Worm (Caenorhabditis elegans) whole organism, midembryonic: Measurements from ENCODE around the gene nlp-27.

Experiments
- cog-1 ChIP-seq: sonication (generic microtip); optimal IDR thresholded peaks from 2 replicates; lab custom pipeline; 2016; ENCODE audit warnings: missing genetic modification characterization, missing compliant biosample characterization
- flt-1 ChIP-seq: fragments of 200-800 bp; sonication (Bioruptor generic); IDR thresholded peaks from 2 replicates; pipeline ENCODE4 v1.3.6; 2022; ENCODE audit warnings: missing genetic modification characterization, missing compliant biosample characterization
- med-1 ChIP-seq: sonication (generic microtip); optimal IDR thresholded peaks from 2 replicates; lab custom pipeline; 2017; ENCODE audit warnings: missing genetic modification characterization, mild to moderate bottlenecking, missing compliant biosample characterization, antibody characterized with exemption, missing genetic modification reagents; ENCODE audit not compliant: insufficient read depth
- ref-1 ChIP-seq: fragments of 200-800 bp; sonication (Bioruptor generic); conservative IDR thresholded peaks from 2 replicates; pipeline ENCODE4 v1.3.6; 2022; ENCODE audit warnings: missing genetic modification reagents, missing genetic modification characterization, missing compliant biosample characterization
- ztf-23 ChIP-seq: fragments of 200-800 bp; sonication (Bioruptor generic); IDR thresholded peaks from 2 replicates; pipeline ENCODE4 v1.3.6; 2022; ENCODE audit warnings: missing genetic modification reagents, missing genetic modification characterization, missing compliant biosample characterization

DNA sequence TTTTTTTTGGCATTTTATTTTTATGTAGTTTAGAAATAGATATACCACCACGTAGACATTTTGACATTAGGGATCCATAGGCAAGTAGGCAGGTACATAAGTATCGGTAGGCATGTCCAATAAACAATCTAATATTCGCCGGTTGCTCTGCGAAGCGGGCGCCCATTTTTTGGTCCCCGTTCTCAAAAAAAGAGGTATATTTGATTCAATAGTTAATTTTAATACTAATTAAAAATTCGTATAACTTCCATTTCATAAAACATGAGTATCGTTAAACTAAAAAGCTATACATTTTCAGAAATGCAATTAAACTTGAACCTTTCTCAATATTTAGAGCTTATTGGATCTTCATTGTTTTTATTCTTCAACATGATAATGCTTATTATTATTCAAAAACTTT lies 12.2 kb upstream of the nlp-27 start, which contains the start of gene str-83:
- TF ChIP-seq med-1 (GFP tag; lab: Kevin White, UChicago): no peak
- TF ChIP-seq ztf-23 (GFP tag; lab: Robert Waterston, UW): no peak
- no peak for TF ChIP-seq ref-1 (GFP tag; lab: Robert Waterston, UW)
- TF ChIP-seq flt-1 (GFP tag; lab: Robert Waterston, UW): no peak
- TF ChIP-seq cog-1 (tag; lab: Kevin White, UChicago): no peak
